Fruit fly (Drosophila melanogaster): Measurements from ENCODE around the gene Crag.

Gene Crag

DNA sequence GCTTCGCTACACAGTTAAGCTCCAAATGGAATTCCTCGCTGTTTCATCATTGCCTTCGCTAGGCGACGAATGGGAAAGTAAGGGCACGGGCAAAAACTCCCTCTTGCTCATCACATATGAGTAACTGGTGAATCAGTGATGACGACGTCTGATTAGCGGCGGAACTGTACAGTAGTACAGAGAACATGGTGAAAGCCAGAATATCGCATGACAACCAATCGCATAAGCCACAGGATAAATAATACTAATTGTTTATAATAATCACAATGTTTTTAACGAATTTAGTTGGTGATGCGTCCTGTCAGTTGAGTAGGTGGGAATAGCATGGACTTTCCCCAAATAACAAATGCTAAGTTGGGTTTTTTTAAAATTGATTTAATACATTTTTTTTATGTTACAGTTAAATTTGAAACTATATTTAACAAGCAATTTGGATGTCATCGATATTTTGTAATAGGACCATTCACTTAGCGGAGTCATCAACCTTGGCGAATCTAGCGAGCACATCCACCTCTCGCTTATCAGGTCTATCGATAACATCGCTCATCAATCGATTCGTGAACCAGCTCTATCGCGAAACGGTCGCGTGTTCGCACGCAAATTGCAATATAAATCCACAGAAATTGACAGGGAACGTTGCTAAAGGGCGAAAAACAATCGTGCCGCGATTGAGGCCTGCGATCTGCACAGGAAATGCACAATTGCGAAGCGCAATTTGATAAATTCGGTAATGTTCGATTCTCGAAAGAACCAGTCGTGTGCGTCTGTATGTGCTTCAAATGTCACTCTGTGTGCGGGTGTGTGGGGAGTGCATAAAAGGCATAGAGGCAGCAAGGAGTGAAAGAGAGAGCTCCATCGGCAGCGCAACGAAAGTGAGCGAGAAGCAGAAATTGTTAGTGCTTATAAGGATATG, 31.5 kb upstream of the Crag start, which contains the start of the genes CG12112 and Trf4-1 (continued):
- TF ChIP-seq Antp (GFP tag; optimal IDR thresholded peaks at IDR 0.05) (no peak), ssp (GFP tag; IDR thresholded peaks at IDR 0.05) (no peak), CG9876 (GFP tag; optimal IDR thresholded peaks at IDR 0.05) (no peak), pan (optimal IDR thresholded peaks at IDR 0.05) (no peak), pan (GFP tag; optimal IDR thresholded peaks at IDR 0.05 in 1 of 2, IDR thresholded peaks at IDR 0.05 in 1 of 2) (no peak), cwo (GFP tag; optimal IDR thresholded peaks at IDR 0.05) (peak; percentile 2), CG13624 (GFP tag; optimal IDR thresholded peaks at IDR 0.05) (no peak), bcd (GFP tag; optimal IDR thresholded peaks at IDR 0.05) (no peak), CG12659 (GFP tag; optimal IDR thresholded peaks at IDR 0.05) (peak; percentile 56), sens-2 (GFP tag; IDR thresholded peaks at IDR 0.05) (no peak), Hr78 (GFP tag; optimal IDR thresholded peaks at IDR 0.05) (no peak), tna (GFP tag; IDR thresholded peaks at IDR 0.05; ENCODE audit: partially characterized antibody) (no peak), CG4282 (GFP tag; optimal IDR thresholded peaks at IDR 0.05) (no peak), Fer3 (tag; optimal IDR thresholded peaks at IDR 0.05) (no peak), CG14050 (GFP tag; IDR thresholded peaks at IDR 0.05) (no peak), unc-4 (GFP tag; IDR thresholded peaks at IDR 0.05; ENCODE audit: partially characterized antibody) (peak; percentile 77), Max (GFP tag; optimal IDR thresholded peaks at IDR 0.05) (peak; percentile 31), CG2712 (tag; optimal IDR thresholded peaks at IDR 0.05) (peak; percentile 36), CG14667 (GFP tag; IDR thresholded peaks at IDR 0.05) (no peak), ro (GFP tag; IDR thresholded peaks at IDR 0.05) (no peak), Nf-YC (tag; optimal IDR thresholded peaks at IDR 0.05) (peak; percentile 31), ATbp (GFP tag; optimal IDR thresholded peaks at IDR 0.05) (no peak), CG4617 (GFP tag; optimal IDR thresholded peaks at IDR 0.05; ENCODE audit: borderline replicate concordance) (peak; percentile 50), Myb (GFP tag; optimal IDR thresholded peaks at IDR 0.05) (peak; percentile 88), HLH54F (GFP tag; optimal IDR thresholded peaks at IDR 0.05) (no peak), Dref (GFP tag; IDR thresholded peaks at IDR 0.05) (peak; percentile 94), Deaf1 (tag; optimal IDR thresholded peaks at IDR 0.05) (peak; percentile 13), dpn (GFP tag; optimal IDR thresholded peaks at IDR 0.05) (peak in 1 of 2 experiments; percentile 2), pita (GFP tag; optimal IDR thresholded peaks at IDR 0.05) (peak; percentile 80), chn (GFP tag; optimal IDR thresholded peaks at IDR 0.05) (no peak), CG9609 (GFP tag; optimal IDR thresholded peaks at IDR 0.05) (no peak), CG18764 (GFP tag; optimal IDR thresholded peaks at IDR 0.05) (no peak), sug (tag; optimal IDR thresholded peaks at IDR 0.05) (peak; percentile 24), CG12769 (tag; optimal IDR thresholded peaks at IDR 0.05) (no peak), CG8765 (GFP tag; IDR thresholded peaks at IDR 0.05) (no peak), lov (optimal IDR thresholded peaks at IDR 0.05) (no peak), lov (GFP tag; IDR thresholded peaks at IDR 0.05) (no peak), cg (GFP tag; optimal IDR thresholded peaks at IDR 0.05) (peak; percentile 75), CG7963 (GFP tag; IDR thresholded peaks at IDR 0.05; ENCODE audit: partially characterized antibody) (no peak), Bgb (GFP tag; IDR thresholded peaks at IDR 0.05; ENCODE audit: partially characterized antibody) (peak; percentile 83), TFAM (GFP tag; optimal IDR thresholded peaks at IDR 0.05) (no peak), lbe (GFP tag; optimal IDR thresholded peaks at IDR 0.05) (peak; percentile 45), grau (tag; optimal IDR thresholded peaks at IDR 0.05) (peak; percentile 38), gcm (GFP tag; optimal IDR thresholded peaks at IDR 0.05) (peak; percentile 29), CG34422 (GFP tag; IDR thresholded peaks at IDR 0.05) (0 out of 3 replicates have a peak, but pooled peaks have one; percentile 9), Drgx (GFP tag; IDR thresholded peaks at IDR 0.05) (0 out of 2 replicates have a peak, but pooled peaks have one; percentile 7), exex (tag; optimal IDR thresholded peaks at IDR 0.05) (peak; percentile 15), CG7556 (GFP tag; optimal IDR thresholded peaks at IDR 0.05) (no peak), CG3163 (GFP tag; optimal IDR thresholded peaks at IDR 0.05) (no peak)

All from whole organism, embryonic.